Worm (Caenorhabditis elegans) whole organism, young adult: ENCODE data around the gene F41C3.2.

ENCODE experiments used
- B0261.1 ChIP-seq: sonication (generic microtip); optimal IDR thresholded peaks from 2 replicates; lab custom pipeline; 2016; ENCODE audit warnings: mild to moderate bottlenecking, missing genetic modification characterization, moderate library complexity, missing compliant biosample characterization
- B0336.3 ChIP-seq: fragments of 200-800 bp; sonication (Bioruptor generic); IDR thresholded peaks from 2 replicates; pipeline ENCODE4 v1.3.6; 2022; ENCODE audit warnings: missing genetic modification characterization, missing compliant biosample characterization
- C17E4.6 ChIP-seq: fragments of 200-800 bp; sonication (Bioruptor generic); IDR thresholded peaks from 2 replicates; pipeline ENCODE4 v1.3.6; 2022; ENCODE audit warnings: missing genetic modification reagents, missing genetic modification characterization, missing compliant biosample characterization
- F33H1.4 ChIP-seq: fragments of 200-800 bp; sonication (Bioruptor generic); IDR thresholded peaks from 2 replicates; pipeline ENCODE4 v1.3.6; 2022; ENCODE audit warnings: missing genetic modification reagents, missing genetic modification characterization, missing compliant biosample characterization
- F37B4.10 ChIP-seq: fragments of 200-800 bp; sonication (Bioruptor generic); IDR thresholded peaks from 2 replicates; pipeline ENCODE4 v1.3.6; 2022; ENCODE audit warnings: missing genetic modification characterization, missing compliant biosample characterization
- F55B11.4 ChIP-seq: sonication (generic microtip); optimal IDR thresholded peaks from 2 replicates; lab custom pipeline; 2016; ENCODE audit warnings: missing compliant biosample characterization, missing genetic modification characterization, borderline replicate concordance; ENCODE audit not compliant: insufficient read depth
- F57A8.1 ChIP-seq: fragments of 200-800 bp; sonication (Bioruptor generic); optimal IDR thresholded peaks from 2 replicates; lab custom pipeline; 2018; ENCODE audit warnings: mild to moderate bottlenecking, missing genetic modification characterization, moderate library complexity, missing compliant biosample characterization
- T07F8.4 ChIP-seq: sonication (generic microtip); optimal IDR thresholded peaks from 2 replicates; lab custom pipeline; 2016; ENCODE audit warnings: mild to moderate bottlenecking, missing genetic modification characterization, moderate library complexity, missing compliant biosample characterization
- T26A5.8 ChIP-seq: sonication (generic microtip); optimal IDR thresholded peaks from 2 replicates; lab custom pipeline; 2016; ENCODE audit warnings: missing genetic modification characterization, missing compliant biosample characterization
- Y53G8AR.9 ChIP-seq: fragments of 200-800 bp; sonication (Bioruptor generic); conservative IDR thresholded peaks from 2 replicates; pipeline ENCODE4 v1.3.6; 2022; ENCODE audit warnings: missing genetic modification reagents, missing genetic modification characterization, missing compliant biosample characterization
- Y67H2A.10 ChIP-seq: fragments of 200-800 bp; sonication (Bioruptor generic); conservative IDR thresholded peaks from 2 replicates; pipeline ENCODE4 v1.3.6; 2022; ENCODE audit warnings: missing genetic modification reagents, missing genetic modification characterization, missing compliant biosample characterization
- aptf-2 ChIP-seq: fragments of 200-800 bp; sonication (Bioruptor generic); conservative IDR thresholded peaks from 2 replicates; pipeline ENCODE4 v1.3.6; 2022; ENCODE audit warnings: missing genetic modification reagents, missing genetic modification characterization, missing compliant biosample characterization
- aptf-3 ChIP-seq: fragments of 200-800 bp; sonication (Bioruptor generic); IDR thresholded peaks from 2 replicates; pipeline ENCODE4 v1.3.6; 2022; ENCODE audit warnings: missing genetic modification characterization, missing compliant biosample characterization
- atf-7 ChIP-seq: sonication (generic microtip); optimal IDR thresholded peaks from 2 replicates; lab custom pipeline; 2017; ENCODE audit warnings: mild to moderate bottlenecking, missing genetic modification characterization, missing compliant biosample characterization
- attf-5 ChIP-seq: fragments of 200-800 bp; sonication (Bioruptor generic); optimal IDR thresholded peaks from 2 replicates; lab custom pipeline; 2018; ENCODE audit warnings: mild to moderate bottlenecking, missing genetic modification characterization, missing compliant biosample characterization
- cebp-2 ChIP-seq: fragments of 200-800 bp; sonication (Bioruptor generic); IDR thresholded peaks from 2 replicates; pipeline ENCODE4 v1.3.6; 2022; ENCODE audit warnings: missing genetic modification characterization, missing compliant biosample characterization
- ceh-58 ChIP-seq: fragments of 200-800 bp; sonication (Bioruptor generic); IDR thresholded peaks from 2 replicates; pipeline ENCODE4 v1.3.6; 2022; ENCODE audit warnings: missing genetic modification characterization, missing compliant biosample characterization
- chd-7 ChIP-seq: sonication (generic microtip); optimal IDR thresholded peaks from 2 replicates; lab custom pipeline; 2016; ENCODE audit warnings: mild to moderate bottlenecking, missing genetic modification characterization, moderate library complexity, missing compliant biosample characterization
- die-1 ChIP-seq: sonication (generic microtip); optimal IDR thresholded peaks from 2 replicates; lab custom pipeline; 2016; ENCODE audit warnings: missing genotype, mild to moderate bottlenecking, missing genetic modification characterization, missing compliant biosample characterization
- efl-1 ChIP-seq: fragments of 150-350 bp; optimal IDR thresholded peaks from 2 replicates; lab custom pipeline; 2014; ENCODE audit warnings: missing biosample characterization, missing genetic modification reagents, missing genetic modification characterization
- ekl-4 ChIP-seq: fragments of 200-800 bp; sonication (Bioruptor generic); IDR thresholded peaks from 2 replicates; pipeline ENCODE4 v1.3.6; 2022; ENCODE audit warnings: missing genetic modification reagents, missing genetic modification characterization, missing compliant biosample characterization
- fkh-3 ChIP-seq: sonication (generic microtip); optimal IDR thresholded peaks from 2 replicates; lab custom pipeline; 2016; ENCODE audit warnings: mild to moderate bottlenecking, missing genetic modification characterization, missing compliant biosample characterization
- hmg-1.2 ChIP-seq: fragments of 200-800 bp; sonication (Bioruptor generic); IDR thresholded peaks from 2 replicates; pipeline ENCODE4 v1.3.6; 2022; ENCODE audit warnings: missing genetic modification reagents, missing genetic modification characterization, missing compliant biosample characterization
- hrde-1 ChIP-seq: sonication (generic microtip); optimal IDR thresholded peaks from 2 replicates; lab custom pipeline; 2016; ENCODE audit warnings: missing genetic modification characterization, mild to moderate bottlenecking, missing compliant biosample characterization, moderate library complexity, missing genotype, missing genetic modification reagents, borderline replicate concordance
- hsf-1 ChIP-seq: fragments of 200-800 bp; sonication (Bioruptor generic); IDR thresholded peaks from 2 replicates; pipeline ENCODE4 v1.3.6; 2022; ENCODE audit warnings: missing genetic modification reagents, missing genetic modification characterization, missing compliant biosample characterization
- let-526 ChIP-seq: fragments of 200-800 bp; sonication (Bioruptor generic); IDR thresholded peaks from 2 replicates; pipeline ENCODE4 v1.3.6; 2022; ENCODE audit warnings: missing genetic modification reagents, missing genetic modification characterization, missing compliant biosample characterization
- lin-35 ChIP-seq, 3 experiments: fragments of 150-350 bp in 2 of 3; sonication (generic microtip) in 1 of 3; optimal IDR thresholded peaks; 2 replicates each; lab custom pipeline; 2014 to 2018; ENCODE audit warnings: missing biosample characterization in 3 of 3, missing genetic modification characterization in 3 of 3, missing genetic modification reagents in 3 of 3
- lin-40 ChIP-seq: sonication (generic microtip); optimal IDR thresholded peaks from 2 replicates; lab custom pipeline; 2016; ENCODE audit warnings: missing genetic modification characterization, mild to moderate bottlenecking, missing compliant biosample characterization, missing genotype, missing genetic modification reagents
- lin-54 ChIP-seq: fragments of 200-800 bp; sonication (Bioruptor generic); optimal IDR thresholded peaks from 2 replicates; lab custom pipeline; 2018; ENCODE audit warnings: mild to moderate bottlenecking, missing genetic modification characterization, missing compliant biosample characterization
- lsl-1 ChIP-seq: fragments of 200-800 bp; sonication (Bioruptor generic); optimal IDR thresholded peaks from 2 replicates; lab custom pipeline; 2018; ENCODE audit warnings: mild to moderate bottlenecking, missing genetic modification characterization, moderate library complexity, missing compliant biosample characterization
- madf-10 ChIP-seq: sonication (generic microtip); optimal IDR thresholded peaks from 2 replicates; lab custom pipeline; 2016; ENCODE audit warnings: mild to moderate bottlenecking, missing genetic modification characterization, missing compliant biosample characterization
- madf-6 ChIP-seq: fragments of 200-800 bp; sonication (Bioruptor generic); IDR thresholded peaks from 2 replicates; pipeline ENCODE4 v1.3.6; 2022; ENCODE audit warnings: missing genetic modification reagents, missing genetic modification characterization, missing compliant biosample characterization
- nfya-1 ChIP-seq: sonication (generic microtip); optimal IDR thresholded peaks from 2 replicates; lab custom pipeline; 2017; ENCODE audit warnings: antibody characterized with exemption, missing compliant biosample characterization, missing genetic modification characterization, borderline replicate concordance; ENCODE audit not compliant: insufficient read depth
- rec-8 ChIP-seq, 2 experiments: sonication (generic microtip); optimal IDR thresholded peaks; 2 replicates each; lab custom pipeline; 2016; ENCODE audit warnings: mild to moderate bottlenecking in 2 of 2, missing genetic modification characterization in 2 of 2, missing genetic modification reagents in 2 of 2, missing genotype in 2 of 2, missing biosample characterization in 1 of 2, missing compliant biosample characterization in 1 of 2, moderate library complexity in 1 of 2
- somi-1 ChIP-seq: fragments of 200-800 bp; sonication (Bioruptor generic); optimal IDR thresholded peaks from 2 replicates; lab custom pipeline; 2018; ENCODE audit warnings: mild to moderate bottlenecking, missing genetic modification characterization, missing compliant biosample characterization
- tbp1 ChIP-seq: fragments of 200-800 bp; sonication (Bioruptor generic); optimal IDR thresholded peaks from 2 replicates; lab custom pipeline; 2018; ENCODE audit warnings: mild to moderate bottlenecking, missing genetic modification characterization, missing compliant biosample characterization
- tbx-9 ChIP-seq: sonication (generic microtip); optimal IDR thresholded peaks from 2 replicates; lab custom pipeline; 2016; ENCODE audit warnings: borderline replicate concordance, missing genetic modification characterization, inconsistent platforms, missing compliant biosample characterization
- xnd-1 ChIP-seq: sonication (generic microtip); optimal IDR thresholded peaks from 2 replicates; lab custom pipeline; 2016; ENCODE audit warnings: missing genotype, missing genetic modification reagents, missing genetic modification characterization, missing compliant biosample characterization
- ztf-26 ChIP-seq: sonication (generic microtip); optimal IDR thresholded peaks from 2 replicates; lab custom pipeline; 2017; ENCODE audit warnings: missing genetic modification characterization, missing compliant biosample characterization

F41C3.2 gene

DNA sequence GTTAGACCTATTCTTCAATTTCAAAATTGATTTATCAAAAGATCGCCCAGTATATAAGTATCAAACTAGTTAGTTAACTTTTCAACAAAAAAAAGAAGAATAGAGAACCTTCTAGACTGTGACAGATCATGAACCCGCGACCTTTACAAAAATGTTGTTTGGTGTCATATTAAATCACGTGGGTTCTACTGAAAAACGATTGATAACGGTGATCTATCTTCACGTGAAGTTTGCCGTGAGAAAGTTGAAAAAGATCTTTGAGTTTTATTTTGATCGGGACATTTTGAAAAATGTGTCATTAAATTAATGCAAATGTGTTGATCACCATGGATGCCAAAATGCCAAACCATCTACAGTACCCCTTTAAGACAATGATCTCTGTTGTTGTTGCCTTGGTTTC lies 1.4 kb upstream of the F41C3.2 start:
- TF ChIP-seq ztf-26 (tag; lab: Kevin White, UChicago), result peak; percentile 55
- peak; percentile 77 for TF ChIP-seq hsf-1 (GFP tag; lab: Robert Waterston, UW)
- peak; percentile 22 for TF ChIP-seq lin-40 (tag; lab: Kevin White, UChicago)
- TF ChIP-seq somi-1 (GFP tag; lab: Kevin White, UChicago), result peak; percentile 35
- TF ChIP-seq chd-7 (tag; lab: Kevin White, UChicago), result no peak
- no peak for TF ChIP-seq B0336.3 (GFP tag; lab: Robert Waterston, UW)
- TF ChIP-seq, all 124 proteins: peak for 4

DNA sequence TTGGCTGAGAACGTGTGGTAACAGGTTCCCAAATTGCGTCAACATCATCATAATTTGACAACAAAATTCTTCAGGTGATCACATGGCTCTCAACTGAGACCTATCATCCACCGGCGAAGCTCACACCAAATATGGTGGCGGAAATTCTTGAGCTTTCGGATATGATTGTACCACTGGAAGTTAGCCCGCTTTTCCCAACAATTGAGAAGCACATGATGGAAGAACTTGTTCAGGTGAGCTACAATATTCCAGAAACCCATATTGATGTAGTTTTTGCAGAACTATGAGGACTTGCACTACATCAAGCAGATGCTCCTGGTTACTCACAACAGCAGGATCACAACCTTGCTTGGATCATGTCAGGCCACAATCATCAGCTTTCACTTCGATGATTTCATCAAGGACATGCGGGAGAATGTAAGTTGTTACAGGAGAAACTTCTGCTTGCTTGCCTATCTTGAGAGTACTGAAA lies 2.5 kb downstream of the F41C3.2 start, which contains the start of gene F41C3.1:
Gene F41C3.1 (plus strand): TSS at position 51 of the 472 bp plus-strand sequence.
- TF ChIP-seq F33H1.4 (GFP tag; lab: Robert Waterston, UW) (no peak), hrde-1 (tag; lab: Kevin White, UChicago) (no peak), lin-35 (GFP tag; optimal IDR thresholded peaks at IDR 0.05; lab: Kevin White, UChicago) (no peak), F57A8.1 (GFP tag; lab: Kevin White, UChicago) (no peak), attf-5 (no peak), cebp-2 (GFP tag; lab: Robert Waterston, UW) (no peak), let-526 (GFP tag; lab: Robert Waterston, UW) (no peak), tbx-9 (no peak), T07F8.4 (tag; lab: Kevin White, UChicago) (no peak), lin-40 (tag; lab: Kevin White, UChicago) (no peak), atf-7 (tag; lab: Kevin White, UChicago) (no peak), hmg-1.2 (no peak)

DNA sequence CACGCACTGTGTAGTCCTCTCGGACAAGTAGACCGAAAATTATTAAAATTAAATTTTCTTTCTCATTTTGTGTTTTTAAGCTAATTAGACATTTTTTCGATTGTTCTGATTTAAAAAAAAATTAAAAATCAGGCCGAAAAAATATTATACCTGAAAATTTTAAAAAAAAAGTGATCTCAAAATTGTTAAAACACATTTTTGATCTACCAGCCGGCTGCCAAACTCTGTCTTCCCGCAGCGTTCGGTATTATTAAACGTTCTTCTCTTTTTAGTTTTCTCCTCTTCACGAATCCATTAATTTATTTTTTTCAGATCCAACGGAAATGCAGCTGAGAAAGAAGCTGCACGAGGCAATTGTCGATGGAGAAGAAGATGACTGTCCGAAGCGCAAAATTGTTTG lies 3.4 kb downstream of the F41C3.2 start, which contains the start of gene C27D9.1:
Gene C27D9.1 (plus strand): TSS at position 281 of the 400 bp plus-strand sequence.
- no peak for TF ChIP-seq lin-54 (GFP tag; lab: Kevin White, UChicago)
- no peak for TF ChIP-seq atf-7 (tag; lab: Kevin White, UChicago)
- peak; percentile 74 for TF ChIP-seq madf-6 (GFP tag; lab: Robert Waterston, UW)
- no peak for TF ChIP-seq nfya-1
- no peak for TF ChIP-seq ekl-4 (GFP tag; lab: Robert Waterston, UW)
- peak; percentile 2 for TF ChIP-seq lsl-1 (GFP tag; lab: Kevin White, UChicago)
- TF ChIP-seq fkh-3 (tag; lab: Kevin White, UChicago), result no peak
- no peak for TF ChIP-seq hmg-1.2
- no peak for TF ChIP-seq Y53G8AR.9 (GFP tag; lab: Robert Waterston, UW)
- TF ChIP-seq xnd-1 (tag; lab: Kevin White, UChicago), result peak; percentile 33
- TF ChIP-seq die-1 (tag; lab: Kevin White, UChicago), result no peak
- no peak for TF ChIP-seq B0336.3 (GFP tag; lab: Robert Waterston, UW)
- no peak for TF ChIP-seq C17E4.6 (GFP tag; lab: Robert Waterston, UW)
- no peak for TF ChIP-seq F37B4.10 (GFP tag; lab: Robert Waterston, UW)
- TF ChIP-seq aptf-2, result no peak
- TF ChIP-seq madf-10 (tag; lab: Kevin White, UChicago), result no peak
- TF ChIP-seq F55B11.4 (tag; lab: Kevin White, UChicago), result no peak
- no peak for TF ChIP-seq B0261.1 (tag; lab: Kevin White, UChicago)
- no peak for TF ChIP-seq rec-8 (tag; optimal IDR thresholded peaks at IDR 0.05; lab: Kevin White, UChicago)
- TF ChIP-seq attf-5, result no peak
- TF ChIP-seq aptf-3 (GFP tag; lab: Robert Waterston, UW), result no peak
- TF ChIP-seq tbp1 (GFP tag; lab: Kevin White, UChicago), result no peak
- TF ChIP-seq Y67H2A.10 (GFP tag; lab: Robert Waterston, UW), result no peak
- TF ChIP-seq efl-1 (GFP tag; lab: Kevin White, UChicago), result peak; percentile 54
- no peak for TF ChIP-seq ceh-58
- TF ChIP-seq T26A5.8 (tag; lab: Kevin White, UChicago), result no peak
